Worm (Caenorhabditis elegans) whole organism, young adult: ENCODE data around the gene idhb-1.

Experiments
- B0019.2 ChIP-seq: fragments of 200-800 bp; sonication (Bioruptor generic); conservative IDR thresholded peaks from 2 replicates; pipeline ENCODE4 v1.3.6; 2022; ENCODE audit warnings: missing genetic modification reagents, missing genetic modification characterization, missing compliant biosample characterization
- C06A6.2 ChIP-seq: fragments of 200-800 bp; sonication (Bioruptor generic); conservative IDR thresholded peaks from 2 replicates; pipeline ENCODE4 v1.3.6; 2022; ENCODE audit warnings: missing genetic modification characterization, missing compliant biosample characterization
- F10E7.11 ChIP-seq: sonication (generic microtip); optimal IDR thresholded peaks from 2 replicates; lab custom pipeline; 2017; ENCODE audit warnings: mild to moderate bottlenecking, missing genetic modification characterization, moderate library complexity, missing compliant biosample characterization
- F22D6.2 ChIP-seq: sonication (generic microtip); optimal IDR thresholded peaks from 2 replicates; lab custom pipeline; 2016; ENCODE audit warnings: mild to moderate bottlenecking, missing genetic modification characterization, missing compliant biosample characterization
- F23B12.7 ChIP-seq: sonication (generic microtip); optimal IDR thresholded peaks from 2 replicates; lab custom pipeline; 2017; ENCODE audit warnings: missing genetic modification characterization, mild to moderate bottlenecking, missing compliant biosample characterization, antibody characterized with exemption, moderate library complexity; ENCODE audit not compliant: insufficient read depth
- F52B5.7 ChIP-seq: sonication (generic microtip); optimal IDR thresholded peaks from 2 replicates; lab custom pipeline; 2016; ENCODE audit warnings: mild to moderate bottlenecking, missing genetic modification characterization, missing compliant biosample characterization
- F57A8.1 ChIP-seq: fragments of 200-800 bp; sonication (Bioruptor generic); optimal IDR thresholded peaks from 2 replicates; lab custom pipeline; 2018; ENCODE audit warnings: mild to moderate bottlenecking, missing genetic modification characterization, moderate library complexity, missing compliant biosample characterization
- F57C9.4 ChIP-seq: sonication (generic microtip); optimal IDR thresholded peaks from 2 replicates; lab custom pipeline; 2017; ENCODE audit warnings: mild to moderate bottlenecking, missing genetic modification characterization, missing compliant biosample characterization
- Y53G8AR.9 ChIP-seq: fragments of 200-800 bp; sonication (Bioruptor generic); conservative IDR thresholded peaks from 2 replicates; pipeline ENCODE4 v1.3.6; 2022; ENCODE audit warnings: missing genetic modification reagents, missing genetic modification characterization, missing compliant biosample characterization
- Y79H2A.3 ChIP-seq: fragments of 200-800 bp; sonication (Bioruptor generic); conservative IDR thresholded peaks from 2 replicates; pipeline ENCODE4 v1.3.6; 2022; ENCODE audit warnings: missing genetic modification reagents, missing genetic modification characterization, missing compliant biosample characterization
- ZK185.1 ChIP-seq: sonication (generic microtip); optimal IDR thresholded peaks from 2 replicates; lab custom pipeline; 2016; ENCODE audit warnings: mild to moderate bottlenecking, missing genetic modification characterization, missing compliant biosample characterization; ENCODE audit not compliant: poor library complexity, severe bottlenecking
- akir-1 ChIP-seq: fragments of 200-800 bp; sonication (Bioruptor generic); optimal IDR thresholded peaks from 2 replicates; lab custom pipeline; 2018; ENCODE audit warnings: mild to moderate bottlenecking, missing genetic modification characterization, moderate library complexity, missing compliant biosample characterization
- aptf-3 ChIP-seq: fragments of 200-800 bp; sonication (Bioruptor generic); IDR thresholded peaks from 2 replicates; pipeline ENCODE4 v1.3.6; 2022; ENCODE audit warnings: missing genetic modification characterization, missing compliant biosample characterization
- atf-7 ChIP-seq: sonication (generic microtip); optimal IDR thresholded peaks from 2 replicates; lab custom pipeline; 2017; ENCODE audit warnings: mild to moderate bottlenecking, missing genetic modification characterization, missing compliant biosample characterization
- attf-5 ChIP-seq: fragments of 200-800 bp; sonication (Bioruptor generic); optimal IDR thresholded peaks from 2 replicates; lab custom pipeline; 2018; ENCODE audit warnings: mild to moderate bottlenecking, missing genetic modification characterization, missing compliant biosample characterization
- cebp-2 ChIP-seq: fragments of 200-800 bp; sonication (Bioruptor generic); IDR thresholded peaks from 2 replicates; pipeline ENCODE4 v1.3.6; 2022; ENCODE audit warnings: missing genetic modification characterization, missing compliant biosample characterization
- ceh-58 ChIP-seq: fragments of 200-800 bp; sonication (Bioruptor generic); IDR thresholded peaks from 2 replicates; pipeline ENCODE4 v1.3.6; 2022; ENCODE audit warnings: missing genetic modification characterization, missing compliant biosample characterization
- ceh-91 ChIP-seq: fragments of 200-800 bp; sonication (Bioruptor generic); IDR thresholded peaks from 2 replicates; pipeline ENCODE4 v1.3.6; 2022; ENCODE audit warnings: missing genetic modification reagents, missing genetic modification characterization, missing compliant biosample characterization
- chd-7 ChIP-seq: sonication (generic microtip); optimal IDR thresholded peaks from 2 replicates; lab custom pipeline; 2016; ENCODE audit warnings: mild to moderate bottlenecking, missing genetic modification characterization, moderate library complexity, missing compliant biosample characterization
- dox-1 ChIP-seq: fragments of 200-800 bp; sonication (Bioruptor generic); IDR thresholded peaks from 2 replicates; pipeline ENCODE4 v1.3.6; 2022; ENCODE audit warnings: missing genetic modification reagents, missing genetic modification characterization, missing compliant biosample characterization
- egl-44 ChIP-seq: fragments of 200-800 bp; sonication (Bioruptor generic); IDR thresholded peaks from 2 replicates; pipeline ENCODE4 v1.3.6; 2022; ENCODE audit warnings: missing genetic modification reagents, missing genetic modification characterization, missing compliant biosample characterization
- him-1 ChIP-seq: sonication (generic microtip); optimal IDR thresholded peaks from 2 replicates; lab custom pipeline; 2016; ENCODE audit warnings: missing genotype, missing genetic modification reagents, missing genetic modification characterization, missing compliant biosample characterization
- hlh-12 ChIP-seq: sonication (generic microtip); optimal IDR thresholded peaks from 2 replicates; lab custom pipeline; 2016; ENCODE audit warnings: missing genetic modification characterization, missing compliant biosample characterization
- hlh-26 ChIP-seq: fragments of 200-800 bp; sonication (Bioruptor generic); conservative IDR thresholded peaks from 2 replicates; pipeline ENCODE4 v1.3.6; 2022; ENCODE audit warnings: missing genetic modification reagents, missing genetic modification characterization, missing compliant biosample characterization
- hmg-1.2 ChIP-seq: fragments of 200-800 bp; sonication (Bioruptor generic); IDR thresholded peaks from 2 replicates; pipeline ENCODE4 v1.3.6; 2022; ENCODE audit warnings: missing genetic modification reagents, missing genetic modification characterization, missing compliant biosample characterization
- hsf-1 ChIP-seq: fragments of 200-800 bp; sonication (Bioruptor generic); IDR thresholded peaks from 2 replicates; pipeline ENCODE4 v1.3.6; 2022; ENCODE audit warnings: missing genetic modification reagents, missing genetic modification characterization, missing compliant biosample characterization
- lag-1 ChIP-seq: fragments of 200-800 bp; sonication (Bioruptor generic); IDR thresholded peaks from 2 replicates; pipeline ENCODE4 v1.3.6; 2022; ENCODE audit warnings: missing genetic modification reagents, missing genetic modification characterization, missing compliant biosample characterization
- let-607 ChIP-seq, 2 experiments: fragments of 200-800 bp in 1 of 2; sonication (Bioruptor generic) in 1 of 2; sonication (generic microtip) in 1 of 2; optimal IDR thresholded peaks; 2 replicates each; lab custom pipeline; 2016 to 2018; ENCODE audit warnings: mild to moderate bottlenecking in 2 of 2, missing compliant biosample characterization in 2 of 2, missing genetic modification characterization in 2 of 2, moderate library complexity in 2 of 2, missing genotype in 1 of 2
- lin-26 ChIP-seq: fragments of 200-800 bp; sonication (Bioruptor generic); IDR thresholded peaks from 2 replicates; pipeline ENCODE4 v1.3.6; 2022; ENCODE audit warnings: missing genetic modification reagents, missing genetic modification characterization, missing compliant biosample characterization
- madf-10 ChIP-seq: sonication (generic microtip); optimal IDR thresholded peaks from 2 replicates; lab custom pipeline; 2016; ENCODE audit warnings: mild to moderate bottlenecking, missing genetic modification characterization, missing compliant biosample characterization
- mcd-1 ChIP-seq: fragments of 200-800 bp; sonication (Bioruptor generic); IDR thresholded peaks from 2 replicates; pipeline ENCODE4 v1.3.6; 2022; ENCODE audit warnings: missing genetic modification reagents, missing genetic modification characterization, missing compliant biosample characterization
- mel-28 ChIP-seq: sonication (generic microtip); optimal IDR thresholded peaks from 2 replicates; lab custom pipeline; 2016; ENCODE audit warnings: borderline replicate concordance, mild to moderate bottlenecking, missing genetic modification characterization, missing compliant biosample characterization
- nhr-90 ChIP-seq: sonication (generic microtip); optimal IDR thresholded peaks from 2 replicates; lab custom pipeline; 2016; ENCODE audit warnings: missing genotype, mild to moderate bottlenecking, missing genetic modification characterization, missing compliant biosample characterization
- rcor-1 ChIP-seq: fragments of 200-800 bp; sonication (Bioruptor generic); IDR thresholded peaks from 2 replicates; pipeline ENCODE4 v1.3.6; 2022; ENCODE audit warnings: missing genetic modification reagents, missing genetic modification characterization, missing compliant biosample characterization
- repo-1 ChIP-seq: sonication (generic microtip); optimal IDR thresholded peaks from 2 replicates; lab custom pipeline; 2017; ENCODE audit warnings: mild to moderate bottlenecking, missing genetic modification characterization, missing compliant biosample characterization
- rpc-1 ChIP-seq, 2 experiments: fragments of 150-350 bp in 1 of 2; sonication (generic microtip) in 1 of 2; optimal IDR thresholded peaks; 2 replicates each; lab custom pipeline; 2014 to 2018; ENCODE audit warnings: missing biosample characterization in 1 of 2, missing genetic modification characterization in 1 of 2, missing genetic modification reagents in 1 of 2, missing genotype in 1 of 2
- sea-2 ChIP-seq: fragments of 200-800 bp; sonication (Bioruptor generic); IDR thresholded peaks from 2 replicates; pipeline ENCODE4 v1.3.6; 2022; ENCODE audit warnings: missing genetic modification characterization, missing compliant biosample characterization
- snpc-1.3 ChIP-seq: sonication (generic microtip); optimal IDR thresholded peaks from 2 replicates; lab custom pipeline; 2017; ENCODE audit warnings: missing genetic modification characterization, mild to moderate bottlenecking, missing compliant biosample characterization, antibody characterized with exemption, moderate library complexity, missing genotype, missing genetic modification reagents; ENCODE audit not compliant: insufficient read depth
- snpc-3.4 ChIP-seq: sonication (generic microtip); optimal IDR thresholded peaks from 2 replicates; lab custom pipeline; 2017; ENCODE audit warnings: missing genetic modification characterization, mild to moderate bottlenecking, missing compliant biosample characterization, antibody characterized with exemption, moderate library complexity, missing genotype, missing genetic modification reagents
- tbp1 ChIP-seq: fragments of 200-800 bp; sonication (Bioruptor generic); optimal IDR thresholded peaks from 2 replicates; lab custom pipeline; 2018; ENCODE audit warnings: mild to moderate bottlenecking, missing genetic modification characterization, missing compliant biosample characterization
- tlf-1 ChIP-seq: fragments of 200-800 bp; sonication (Bioruptor generic); optimal IDR thresholded peaks from 2 replicates; lab custom pipeline; 2018; ENCODE audit warnings: mild to moderate bottlenecking, missing genetic modification characterization, missing compliant biosample characterization
- xnd-1 ChIP-seq: sonication (generic microtip); optimal IDR thresholded peaks from 2 replicates; lab custom pipeline; 2016; ENCODE audit warnings: missing genotype, missing genetic modification reagents, missing genetic modification characterization, missing compliant biosample characterization
- zim-3 ChIP-seq: sonication (generic microtip); optimal IDR thresholded peaks from 2 replicates; lab custom pipeline; 2017; ENCODE audit warnings: mild to moderate bottlenecking, missing genetic modification characterization, moderate library complexity, missing compliant biosample characterization
- ztf-18 ChIP-seq: sonication (generic microtip); optimal IDR thresholded peaks from 2 replicates; lab custom pipeline; 2016; ENCODE audit warnings: missing genotype, mild to moderate bottlenecking, missing genetic modification characterization, missing compliant biosample characterization
- ztf-22 ChIP-seq: fragments of 200-800 bp; sonication (Bioruptor generic); optimal IDR thresholded peaks from 2 replicates; lab custom pipeline; 2018; ENCODE audit warnings: mild to moderate bottlenecking, missing genetic modification characterization, moderate library complexity, missing compliant biosample characterization
- ztf-3 ChIP-seq: fragments of 200-800 bp; sonication (Bioruptor generic); optimal IDR thresholded peaks from 2 replicates; lab custom pipeline; 2018; ENCODE audit warnings: mild to moderate bottlenecking, missing genetic modification characterization, missing compliant biosample characterization

idhb-1 gene

ce11 chrX:14164234-14164633 lies 9.6 kb downstream of the idhb-1 start, which contains the start of gene vha-20 (continued):
- TF ChIP-seq Y79H2A.3 (no peak), B0019.2 (GFP tag; lab: Robert Waterston, UW) (no peak), F57C9.4 (tag; lab: Kevin White, UChicago) (no peak), mel-28 (tag; lab: Kevin White, UChicago) (no peak), aptf-3 (GFP tag; lab: Robert Waterston, UW) (no peak), let-607 (tag; optimal IDR thresholded peaks at IDR 0.05; lab: Kevin White, UChicago) (peak in 1 of 2 experiments; percentile 16), ztf-3 (no peak), F52B5.7 (tag; lab: Kevin White, UChicago) (peak; percentile 13), ceh-91 (GFP tag; lab: Robert Waterston, UW) (no peak), ZK185.1 (tag; lab: Kevin White, UChicago) (no peak), Y53G8AR.9 (peak; percentile 52; the same call in 1 of the 2 replicates), repo-1 (tag; lab: Kevin White, UChicago) (peak; percentile 11), F23B12.7 (tag; lab: Kevin White, UChicago) (no peak), zim-3 (tag; lab: Kevin White, UChicago) (peak; percentile 25), hlh-26 (GFP tag; lab: Robert Waterston, UW) (no peak), him-1 (tag; lab: Kevin White, UChicago) (no peak), attf-5 (GFP tag; lab: Kevin White, UChicago) (no peak), nhr-90 (tag; lab: Kevin White, UChicago) (no peak), cebp-2 (GFP tag; lab: Robert Waterston, UW) (no peak), F57A8.1 (no peak), ceh-58 (no peak), F10E7.11 (tag; lab: Kevin White, UChicago) (no peak), egl-44 (0 out of 2 replicates have a peak, but pooled peaks have one; percentile 19), tlf-1 (GFP tag; lab: Kevin White, UChicago) (no peak), chd-7 (peak; percentile 55), hlh-12 (tag; lab: Kevin White, UChicago) (no peak), akir-1 (GFP tag; lab: Kevin White, UChicago) (no peak), xnd-1 (tag; lab: Kevin White, UChicago) (no peak), snpc-1.3 (no peak), sea-2 (GFP tag; lab: Robert Waterston, UW) (no peak), lag-1 (GFP tag; lab: Robert Waterston, UW) (no peak), mcd-1 (GFP tag; lab: Robert Waterston, UW) (peak; percentile 33; the same call in 1 of the 2 replicates), hsf-1 (GFP tag; lab: Robert Waterston, UW) (no peak), lin-26 (GFP tag; lab: Robert Waterston, UW) (no peak), ztf-18 (tag; lab: Kevin White, UChicago) (no peak), ztf-22 (GFP tag; lab: Kevin White, UChicago) (no peak), atf-7 (tag; lab: Kevin White, UChicago) (no peak)

- peak; percentile 91 for TF ChIP-seq tbp1 (GFP tag; lab: Kevin White, UChicago)
- peak; percentile 55 for TF ChIP-seq madf-10 (tag; lab: Kevin White, UChicago)
- peak; percentile 75 for TF ChIP-seq hmg-1.2 (GFP tag; lab: Robert Waterston, UW)
- TF ChIP-seq F22D6.2 (tag; lab: Kevin White, UChicago) = peak; percentile 28
- TF ChIP-seq snpc-3.4 (tag; lab: Kevin White, UChicago) = peak; percentile 33
- TF ChIP-seq ZK185.1 (tag; lab: Kevin White, UChicago) = peak; percentile 85
- TF ChIP-seq F52B5.7 (tag; lab: Kevin White, UChicago) = no peak
- TF ChIP-seq C06A6.2 (GFP tag; lab: Robert Waterston, UW) = no peak
- 0 out of 2 replicates have a peak, but pooled peaks have one; percentile 45 for TF ChIP-seq rcor-1 (GFP tag; lab: Robert Waterston, UW)
- TF ChIP-seq rpc-1 (optimal IDR thresholded peaks at IDR 0.05; lab: Kevin White, UChicago) = peak; percentile 96
- TF ChIP-seq rpc-1 (tag; optimal IDR thresholded peaks at IDR 0.05; lab: Kevin White, UChicago) = peak; percentile 94
- TF ChIP-seq dox-1 (GFP tag; lab: Robert Waterston, UW) = peak; percentile 66; the same call in 1 of the 2 replicates
Measured at ce11 chrX:14161684-14162347, 12.0 kb downstream of the idhb-1 start, which contains the start of gene lgc-25. lgc-25 (minus strand) TSS chrX:14161734.
